Worm (Caenorhabditis elegans) whole organism, late embryonic: ENCODE results near the gene sad-1.

Experiments
- K02D7.2 ChIP-seq: sonication (generic microtip); optimal IDR thresholded peaks from 2 replicates; lab custom pipeline; 2017; ENCODE audit warnings: mild to moderate bottlenecking, missing genetic modification characterization, missing compliant biosample characterization
- ceh-19 ChIP-seq: fragments of 200-800 bp; sonication (Bioruptor generic); optimal IDR thresholded peaks from 2 replicates; lab custom pipeline; 2018; ENCODE audit warnings: mild to moderate bottlenecking, missing genetic modification characterization, missing compliant biosample characterization
- ceh-22 ChIP-seq: sonication (generic microtip); optimal IDR thresholded peaks from 2 replicates; lab custom pipeline; 2017; ENCODE audit warnings: missing biosample characterization, missing genetic modification characterization
- ceh-6 ChIP-seq: fragments of 200-800 bp; sonication (Bioruptor generic); optimal IDR thresholded peaks from 2 replicates; lab custom pipeline; 2018; ENCODE audit warnings: mild to moderate bottlenecking, missing genetic modification characterization, missing compliant biosample characterization
- fkh-10 ChIP-seq: fragments of 150-350 bp; optimal IDR thresholded peaks from 2 replicates; lab custom pipeline; 2014; ENCODE audit warnings: missing biosample characterization, missing genetic modification reagents, missing genetic modification characterization
- hlh-15 ChIP-seq: sonication (generic microtip); optimal IDR thresholded peaks from 2 replicates; lab custom pipeline; 2016; ENCODE audit warnings: missing genetic modification characterization, missing compliant biosample characterization
- madf-2 ChIP-seq: sonication (generic microtip); optimal IDR thresholded peaks from 2 replicates; lab custom pipeline; 2017; ENCODE audit warnings: missing genetic modification characterization, missing compliant biosample characterization
- mec-3 ChIP-seq: sonication (generic microtip); optimal IDR thresholded peaks from 2 replicates; lab custom pipeline; 2016; ENCODE audit warnings: borderline replicate concordance, missing genetic modification characterization, missing compliant biosample characterization
- pax-1 ChIP-seq: fragments of 150-350 bp; optimal IDR thresholded peaks from 2 replicates; lab custom pipeline; 2014; ENCODE audit warnings: missing biosample characterization, missing genetic modification characterization
- pros-1 ChIP-seq: fragments of 150-350 bp; optimal IDR thresholded peaks from 2 replicates; lab custom pipeline; 2014; ENCODE audit warnings: missing biosample characterization, missing genetic modification reagents, missing genetic modification characterization
- rnt-1 ChIP-seq: sonication (generic microtip); optimal IDR thresholded peaks from 2 replicates; lab custom pipeline; 2016; ENCODE audit warnings: missing genetic modification characterization, missing compliant biosample characterization
- syd-9 ChIP-seq: sonication (generic microtip); optimal IDR thresholded peaks from 2 replicates; lab custom pipeline; 2016; ENCODE audit warnings: mild to moderate bottlenecking, missing genetic modification characterization, moderate library complexity, missing compliant biosample characterization

- TF ChIP-seq fkh-10 (GFP tag; lab: Kevin White, UChicago) (no peak), mec-3 (tag; lab: Kevin White, UChicago) (no peak), syd-9 (tag; lab: Kevin White, UChicago) (no peak), pax-1 (tag; lab: Kevin White, UChicago) (no peak), ceh-19 (GFP tag; lab: Kevin White, UChicago) (no peak), rnt-1 (no peak), K02D7.2 (tag; lab: Kevin White, UChicago) (no peak), madf-2 (tag; lab: Kevin White, UChicago) (no peak), hlh-15 (tag; lab: Kevin White, UChicago) (no peak), ceh-6 (GFP tag; lab: Kevin White, UChicago) (no peak), ceh-22 (tag; lab: Kevin White, UChicago) (no peak), pros-1 (no peak)
Measured at ce11 chrX:13443283-13443682, 57.2 kb downstream of the sad-1 start.
